Fruit fly (Drosophila melanogaster): ENCODE data around the gene tty.

Gene tty

DNA sequence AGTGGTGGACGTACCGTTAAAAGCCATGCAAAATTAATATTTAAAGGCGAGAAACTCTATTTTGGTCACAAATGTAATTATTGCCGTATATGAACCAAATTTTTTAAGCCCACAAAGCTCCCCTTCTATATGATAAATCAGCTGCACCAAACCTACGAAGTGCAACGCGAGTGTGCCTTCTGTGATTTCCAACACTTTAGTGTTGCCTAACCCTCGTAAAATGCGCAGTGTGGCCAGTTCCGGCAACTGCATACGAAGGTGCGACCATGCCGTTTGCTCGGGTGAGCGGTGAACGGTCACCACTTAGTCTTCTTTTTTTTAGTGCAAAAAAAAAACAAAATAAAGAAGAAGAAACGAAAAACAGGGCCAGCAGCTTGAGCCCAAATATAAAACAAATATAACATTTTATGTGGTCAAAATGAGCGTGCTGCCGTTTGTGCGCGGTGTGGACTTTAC is at the start of gene tty, which contains the start of gene fliI (continued):
- TF ChIP-seq CG15601 (tag; optimal IDR thresholded peaks at IDR 0.05): peak; percentile 46
- TF ChIP-seq Hmr (GFP tag; optimal IDR thresholded peaks at IDR 0.05): peak; percentile 88
- TF ChIP-seq CG11085 (GFP tag; IDR thresholded peaks at IDR 0.05): peak; percentile 83
- TF ChIP-seq Mad (GFP tag; optimal IDR thresholded peaks at IDR 0.05): peak; percentile 86
- TF ChIP-seq CG16813 (GFP tag; IDR thresholded peaks at IDR 0.05; ENCODE audit: partially characterized antibody): peak; percentile 52; the same call in 2 of the 3 replicates
- peak; percentile 94 for TF ChIP-seq CG34422 (GFP tag; IDR thresholded peaks at IDR 0.05)
- TF ChIP-seq Fer3 (tag; optimal IDR thresholded peaks at IDR 0.05): peak; percentile 72
- peak; percentile 75; the same call in 2 of the 3 replicates for TF ChIP-seq CG11560 (tag; IDR thresholded peaks at IDR 0.05)
- TF ChIP-seq salm (tag; optimal IDR thresholded peaks at IDR 0.05): peak; percentile 40
- peak; percentile 90 for TF ChIP-seq zfh2 (GFP tag; optimal IDR thresholded peaks at IDR 0.05)
- peak; percentile 81 for TF ChIP-seq HmgZ (tag; optimal IDR thresholded peaks at IDR 0.05)
- peak; percentile 73 for TF ChIP-seq CG6175 (GFP tag; IDR thresholded peaks at IDR 0.05)
- peak; percentile 97 for TF ChIP-seq sens (GFP tag)
- no peak for TF ChIP-seq unc-4 (GFP tag; IDR thresholded peaks at IDR 0.05; ENCODE audit: partially characterized antibody)
- TF ChIP-seq Myb (GFP tag; optimal IDR thresholded peaks at IDR 0.05): peak; percentile 89
- TF ChIP-seq cwo (GFP tag; optimal IDR thresholded peaks at IDR 0.05): peak; percentile 60
- TF ChIP-seq nmo (GFP tag; optimal IDR thresholded peaks at IDR 0.05): peak; percentile 87
- peak; percentile 50 for TF ChIP-seq CG12236 (GFP tag; optimal IDR thresholded peaks at IDR 0.05)
- peak; percentile 92 for TF ChIP-seq Drgx (GFP tag; IDR thresholded peaks at IDR 0.05)
- TF ChIP-seq pb (GFP tag; optimal IDR thresholded peaks at IDR 0.05): peak; percentile 75
- no peak for TF ChIP-seq CG10431 (GFP tag; optimal IDR thresholded peaks at IDR 0.05)
- peak; percentile 74 for TF ChIP-seq CG32767 (GFP tag; IDR thresholded peaks at IDR 0.05)
- no peak for TF ChIP-seq Dfd (GFP tag; optimal IDR thresholded peaks at IDR 0.05)
- TF ChIP-seq Sry-β (GFP tag; optimal IDR thresholded peaks at IDR 0.05): no peak
- TF ChIP-seq pho (GFP tag; optimal IDR thresholded peaks at IDR 0.05): peak; percentile 81
- TF ChIP-seq CG17359 (tag; optimal IDR thresholded peaks at IDR 0.05): peak; percentile 90
- TF ChIP-seq psq (GFP tag; optimal IDR thresholded peaks at IDR 0.05): no peak
- peak; percentile 79 for TF ChIP-seq CG7839 (tag; optimal IDR thresholded peaks at IDR 0.05)
- peak; percentile 52 for TF ChIP-seq CG3163 (GFP tag; optimal IDR thresholded peaks at IDR 0.05)
- peak; percentile 92 for TF ChIP-seq CG32532 (GFP tag; IDR thresholded peaks at IDR 0.05)
- peak; percentile 27 for TF ChIP-seq Usf (GFP tag; optimal IDR thresholded peaks at IDR 0.05)
- TF ChIP-seq bab2 (GFP tag; optimal IDR thresholded peaks at IDR 0.05): peak; percentile 81
- no peak for TF ChIP-seq sna (GFP tag; IDR thresholded peaks at IDR 0.05; ENCODE audit: partially characterized antibody)
- peak; percentile 65 for TF ChIP-seq ro (GFP tag; IDR thresholded peaks at IDR 0.05)
- no peak for TF ChIP-seq cad (GFP tag; optimal IDR thresholded peaks at IDR 0.05)
- TF ChIP-seq eve (GFP tag; optimal IDR thresholded peaks at IDR 0.05): no peak
- no peak for TF ChIP-seq odd (GFP tag; optimal IDR thresholded peaks at IDR 0.05)
- TF ChIP-seq MBD-R2 (GFP tag; IDR thresholded peaks at IDR 0.05): peak; percentile 89
- peak; percentile 27 for TF ChIP-seq CG2202 (tag; optimal IDR thresholded peaks at IDR 0.05)
- TF ChIP-seq CG6791 (GFP tag; IDR thresholded peaks at IDR 0.05; ENCODE audit: partially characterized antibody): 0 out of 3 replicates have a peak, but pooled peaks have one; percentile 41
- peak; percentile 40 for TF ChIP-seq scrt (GFP tag; optimal IDR thresholded peaks at IDR 0.05)
- no peak for TF ChIP-seq hkb (optimal IDR thresholded peaks at IDR 0.05)
- TF ChIP-seq hkb (GFP tag; IDR thresholded peaks at IDR 0.05): peak; percentile 88
- peak; percentile 41 for TF ChIP-seq CG17912 (GFP tag; optimal IDR thresholded peaks at IDR 0.05)
- TF ChIP-seq CG10959 (GFP tag; IDR thresholded peaks at IDR 0.05): peak; percentile 77
- peak; percentile 88 for TF ChIP-seq gfzf (GFP tag; optimal IDR thresholded peaks at IDR 0.05)
- peak; percentile 55 for TF ChIP-seq sug (tag; optimal IDR thresholded peaks at IDR 0.05)
- TF ChIP-seq CG30403 (GFP tag; optimal IDR thresholded peaks at IDR 0.05): peak; percentile 81
- TF ChIP-seq Oaz (GFP tag; IDR thresholded peaks at IDR 0.05): peak; percentile 68
- peak; percentile 78 for TF ChIP-seq wdn (GFP tag; IDR thresholded peaks at IDR 0.05)
- no peak for TF ChIP-seq D (optimal IDR thresholded peaks at IDR 0.05)
- TF ChIP-seq D (GFP tag; optimal IDR thresholded peaks at IDR 0.05): peak; percentile 48
